Fruit fly (Drosophila melanogaster) whole organism, prepupa: ENCODE results near the gene CG10445.

Experiments used
- Blimp-1 ChIP-seq: fragments of 200-800 bp; sonication (Bioruptor generic); optimal IDR thresholded peaks from 3 replicates; lab custom pipeline; 2017; ENCODE audit warnings: missing biosample characterization, missing genetic modification characterization, mild to moderate bottlenecking, moderate library complexity, missing genetic modification reagents
- CG10631 ChIP-seq: fragments of 200-800 bp; sonication (Bioruptor generic); optimal IDR thresholded peaks from 2 replicates; lab custom pipeline; 2016; ENCODE audit warnings: missing biosample characterization, missing genetic modification characterization
- CG11294 ChIP-seq: fragments of 200-800 bp; sonication (Bioruptor generic); IDR thresholded peaks from 2 replicates; pipeline ENCODE4 v1.3.6; 2022; ENCODE audit warnings: missing biosample characterization, missing genetic modification characterization
- CG11902 ChIP-seq: fragments of 200-800 bp; sonication (Bioruptor generic); optimal IDR thresholded peaks from 3 replicates; lab custom pipeline; 2016; ENCODE audit warnings: missing biosample characterization, missing genetic modification characterization
- CG15336 ChIP-seq: fragments of 200-800 bp; sonication (Bioruptor generic); IDR thresholded peaks from 2 replicates; pipeline ENCODE4 v1.3.6; 2022; ENCODE audit warnings: missing biosample characterization, missing genetic modification characterization
- CG16779 ChIP-seq: fragments of 200-800 bp; sonication (Bioruptor generic); optimal IDR thresholded peaks from 3 replicates; lab custom pipeline; 2017; ENCODE audit warnings: missing biosample characterization, mild to moderate bottlenecking, missing genetic modification characterization
- CG31627 ChIP-seq: fragments of 200-800 bp; sonication (Bioruptor generic); optimal IDR thresholded peaks from 3 replicates; lab custom pipeline; 2016; ENCODE audit warnings: missing biosample characterization, missing genetic modification characterization
- CG34406 ChIP-seq: fragments of 200-800 bp; sonication (Bioruptor generic); optimal IDR thresholded peaks from 3 replicates; lab custom pipeline; 2016; ENCODE audit warnings: missing biosample characterization, missing genetic modification characterization
- CG3919 ChIP-seq: fragments of 200-800 bp; sonication (Bioruptor generic); optimal IDR thresholded peaks from 3 replicates; lab custom pipeline; 2016; ENCODE audit warnings: missing biosample characterization, missing genetic modification characterization
- CG6163 ChIP-seq: fragments of 200-800 bp; sonication (Bioruptor generic); IDR thresholded peaks from 3 replicates; pipeline ENCODE4 v1.3.6; 2022; ENCODE audit warnings: missing biosample characterization, missing genetic modification characterization
- CG6792 ChIP-seq: fragments of 200-800 bp; sonication (Bioruptor generic); optimal IDR thresholded peaks from 3 replicates; lab custom pipeline; 2016; ENCODE audit warnings: missing biosample characterization, missing genetic modification characterization
- CG6854 ChIP-seq: fragments of 200-800 bp; sonication (Bioruptor generic); optimal IDR thresholded peaks from 2 replicates; lab custom pipeline; 2017; ENCODE audit warnings: missing biosample characterization, mild to moderate bottlenecking, missing genetic modification characterization
- CG8119 ChIP-seq: fragments of 200-800 bp; sonication (Bioruptor generic); IDR thresholded peaks from 3 replicates; pipeline ENCODE4 v1.3.6; 2022; ENCODE audit warnings: missing biosample characterization, missing genetic modification characterization
- CG8632 ChIP-seq: fragments of 200-800 bp; sonication (Bioruptor generic); optimal IDR thresholded peaks from 3 replicates; lab custom pipeline; 2016; ENCODE audit warnings: missing biosample characterization, missing genetic modification characterization
- Eip75B ChIP-seq: fragments of 200-800 bp; sonication (Bioruptor generic); optimal IDR thresholded peaks from 3 replicates; lab custom pipeline; 2016; ENCODE audit warnings: missing biosample characterization, missing genetic modification characterization
- Eip78C ChIP-seq: fragments of 200-800 bp; sonication (Bioruptor generic); peaks from one replicate; lab custom pipeline; 2016; ENCODE audit warnings: missing biosample characterization, missing genetic modification characterization
- Eip93F ChIP-seq: fragments of 200-800 bp; sonication (Bioruptor generic); optimal IDR thresholded peaks from 2 replicates; lab custom pipeline; 2016; ENCODE audit warnings: missing biosample characterization, mild to moderate bottlenecking, missing genetic modification characterization
- Gug ChIP-seq: fragments of 200-800 bp; sonication (Bioruptor generic); IDR thresholded peaks from 2 replicates; pipeline ENCODE4 v1.3.6; 2022; ENCODE audit warnings: missing biosample characterization, missing genetic modification characterization
- Hr38 ChIP-seq: sonication (Bioruptor generic); optimal IDR thresholded peaks from 2 replicates; lab custom pipeline; 2016; ENCODE audit warnings: missing biosample characterization, missing genetic modification characterization
- Hr39 ChIP-seq: fragments of 200-800 bp; sonication (Bioruptor generic); optimal IDR thresholded peaks from 2 replicates; lab custom pipeline; 2016; ENCODE audit warnings: missing biosample characterization, missing genetic modification characterization
- Hr4 ChIP-seq: fragments of 200-800 bp; sonication (Bioruptor generic); optimal IDR thresholded peaks from 3 replicates; lab custom pipeline; 2016; ENCODE audit warnings: missing biosample characterization, missing genetic modification characterization
- Lpt ChIP-seq: fragments of 200-800 bp; sonication (Bioruptor generic); optimal IDR thresholded peaks from 3 replicates; lab custom pipeline; 2016; ENCODE audit warnings: missing biosample characterization, missing genetic modification characterization
- OdsH ChIP-seq: fragments of 200-800 bp; sonication (Bioruptor generic); optimal IDR thresholded peaks from 3 replicates; lab custom pipeline; 2016; ENCODE audit warnings: missing biosample characterization, missing genetic modification characterization
- Smox ChIP-seq: fragments of 200-800 bp; sonication (Bioruptor generic); optimal IDR thresholded peaks from 3 replicates; lab custom pipeline; 2016; ENCODE audit warnings: missing biosample characterization, missing genetic modification characterization
- Sox102F ChIP-seq: fragments of 200-800 bp; sonication (Bioruptor generic); optimal IDR thresholded peaks from 2 replicates; lab custom pipeline; 2016; ENCODE audit warnings: missing biosample characterization, mild to moderate bottlenecking, missing genetic modification characterization
- Sox14 ChIP-seq: fragments of 200-800 bp; sonication (Bioruptor generic); optimal IDR thresholded peaks from 3 replicates; lab custom pipeline; 2016; ENCODE audit warnings: missing biosample characterization, missing genetic modification characterization
- acj6 ChIP-seq: fragments of 200-800 bp; sonication (Bioruptor generic); optimal IDR thresholded peaks from 3 replicates; lab custom pipeline; 2016; ENCODE audit warnings: missing biosample characterization, missing genetic modification characterization
- cyc ChIP-seq: fragments of 200-800 bp; sonication (Bioruptor generic); optimal IDR thresholded peaks from 3 replicates; lab custom pipeline; 2016; ENCODE audit warnings: missing biosample characterization, missing genetic modification characterization
- dsx ChIP-seq: fragments of 200-800 bp; optimal IDR thresholded peaks from 3 replicates; lab custom pipeline; 2019; ENCODE audit warnings: missing biosample characterization, mild to moderate bottlenecking, missing genetic modification characterization, moderate library complexity; ENCODE audit not compliant: poor library complexity, severe bottlenecking
- fd59A ChIP-seq: fragments of 200-800 bp; sonication (Bioruptor generic); optimal IDR thresholded peaks from 2 replicates; lab custom pipeline; 2017; ENCODE audit warnings: missing biosample characterization, mild to moderate bottlenecking, missing genetic modification characterization, missing genetic modification reagents
- lz ChIP-seq: fragments of 200-800 bp; sonication (Bioruptor generic); optimal IDR thresholded peaks from 3 replicates; lab custom pipeline; 2016; ENCODE audit warnings: missing biosample characterization, missing genetic modification characterization
- net ChIP-seq: fragments of 200-800 bp; sonication (Bioruptor generic); optimal IDR thresholded peaks from 3 replicates; lab custom pipeline; 2016; ENCODE audit warnings: missing biosample characterization, missing genetic modification characterization
- pdm3 ChIP-seq: fragments of 200-800 bp; sonication (Bioruptor generic); optimal IDR thresholded peaks from 3 replicates; lab custom pipeline; 2016; ENCODE audit warnings: missing biosample characterization, missing genetic modification characterization
- salr ChIP-seq, 2 experiments: fragments of 200-800 bp; sonication (Bioruptor generic); optimal IDR thresholded peaks; 3 replicates each; lab custom pipeline; 2016 to 2018; ENCODE audit warnings: missing biosample characterization in 2 of 2, missing genetic modification characterization in 2 of 2, mild to moderate bottlenecking in 1 of 2
- ss ChIP-seq, 2 experiments: fragments of 200-800 bp; sonication (Bioruptor generic); optimal IDR thresholded peaks; 2 replicates in 1 of 2; 3 replicates in 1 of 2; lab custom pipeline; 2017 to 2018; ENCODE audit warnings: mild to moderate bottlenecking in 2 of 2, missing biosample characterization in 2 of 2, missing genetic modification characterization in 2 of 2, moderate library complexity in 1 of 2
- svp ChIP-seq: fragments of 200-800 bp; sonication (Bioruptor generic); peaks from one replicate; lab custom pipeline; 2016; ENCODE audit warnings: missing biosample characterization, missing genetic modification characterization
- topi ChIP-seq: fragments of 200-800 bp; sonication (Bioruptor generic); optimal IDR thresholded peaks from 3 replicates; lab custom pipeline; 2016; ENCODE audit warnings: missing biosample characterization, missing genetic modification characterization

Gene CG10445

dm6 chr3R:7962778-7963494 lies 42.8 kb upstream of the CG10445 start (continued):
- TF ChIP-seq CG6163 (GFP tag; lab: Robert Waterston, UW) (peak; percentile 60), Sox102F (GFP tag; lab: Kevin White, UChicago) (peak; percentile 28), Eip75B (peak; percentile 55), CG15336 (GFP tag; lab: Robert Waterston, UW) (peak; percentile 44; the same call in 1 of the 2 replicates), CG11294 (0 out of 2 replicates have a peak, but pooled peaks have one; percentile 7), Smox (GFP tag; lab: Kevin White, UChicago) (peak; percentile 52), CG6854 (no peak), fd59A (GFP tag; lab: Kevin White, UChicago) (peak; percentile 72), Hr4 (peak; percentile 64), salr (GFP tag; optimal IDR thresholded peaks at IDR 0.05; lab: Kevin White, UChicago) (peak in 1 of 2 experiments; percentile 90), net (GFP tag; lab: Kevin White, UChicago) (peak; percentile 72), dsx (GFP tag; lab: Kevin White, UChicago) (peak; percentile 81), Blimp-1 (GFP tag; lab: Kevin White, UChicago) (peak; percentile 54), svp (GFP tag; lab: Kevin White, UChicago) (peak; percentile 79), Lpt (GFP tag; lab: Kevin White, UChicago) (peak; percentile 41)
- TF ChIP-seq, all 60 proteins: peak for 53

dm6 chr3R:7961348-7961747 lies 41.2 kb upstream of the CG10445 start:
- peak; percentile 84 for TF ChIP-seq dsx (GFP tag; lab: Kevin White, UChicago)
- TF ChIP-seq CG16779 (tag; lab: Kevin White, UChicago), result no peak
- TF ChIP-seq, all 60 proteins: peak for 1

- TF ChIP-seq Lpt (GFP tag; lab: Kevin White, UChicago), result peak; percentile 1
- TF ChIP-seq Eip78C (GFP tag; lab: Kevin White, UChicago), result peak; percentile 25
- TF ChIP-seq CG6792 (GFP tag; lab: Kevin White, UChicago), result no peak
- peak; percentile 100 for TF ChIP-seq dsx (GFP tag; lab: Kevin White, UChicago)
Measured at dm6 chr3R:7957008-7957407, 36.9 kb upstream of the CG10445 start.

- TF ChIP-seq Smox (GFP tag; lab: Kevin White, UChicago) (no peak), ss (GFP tag; optimal IDR thresholded peaks at IDR 0.05; lab: Kevin White, UChicago) (peak in 1 of 2 experiments; percentile 83), CG10631 (GFP tag; lab: Kevin White, UChicago) (no peak), CG6854 (peak; percentile 11), Eip93F (GFP tag; lab: Kevin White, UChicago) (no peak), Hr38 (GFP tag; lab: Kevin White, UChicago) (no peak), Blimp-1 (GFP tag; lab: Kevin White, UChicago) (no peak), dsx (GFP tag; lab: Kevin White, UChicago) (peak; percentile 94), Sox102F (GFP tag; lab: Kevin White, UChicago) (peak; percentile 7), cyc (GFP tag; lab: Kevin White, UChicago) (no peak), CG15336 (GFP tag; lab: Robert Waterston, UW) (no peak)
Measured at dm6 chr3R:7954477-7954876, 34.4 kb upstream of the CG10445 start.

dm6 chr3R:7953041-7953788 lies 33.1 kb upstream of the CG10445 start:
- TF ChIP-seq svp (GFP tag; lab: Kevin White, UChicago) (peak; percentile 49), CG6163 (GFP tag; lab: Robert Waterston, UW) (0 out of 3 replicates have a peak, but pooled peaks have one; percentile 25), CG3919 (GFP tag; lab: Kevin White, UChicago) (peak; percentile 20), CG8632 (peak; percentile 20), pdm3 (peak; percentile 1), CG6792 (GFP tag; lab: Kevin White, UChicago) (no peak), OdsH (peak; percentile 6), CG10631 (GFP tag; lab: Kevin White, UChicago) (peak; percentile 26), cyc (GFP tag; lab: Kevin White, UChicago) (no peak), CG8119 (GFP tag; lab: Robert Waterston, UW) (0 out of 3 replicates have a peak, but pooled peaks have one; percentile 26), CG11902 (GFP tag; lab: Kevin White, UChicago) (no peak), Hr39 (GFP tag; lab: Kevin White, UChicago) (no peak), net (GFP tag; lab: Kevin White, UChicago) (peak; percentile 5), Gug (GFP tag; lab: Robert Waterston, UW) (no peak), Eip93F (GFP tag; lab: Kevin White, UChicago) (no peak), topi (GFP tag; lab: Kevin White, UChicago) (no peak), acj6 (GFP tag; lab: Kevin White, UChicago) (peak; percentile 24), lz (GFP tag; lab: Kevin White, UChicago) (no peak), CG34406 (GFP tag; lab: Kevin White, UChicago) (peak; percentile 15), CG31627 (GFP tag; lab: Kevin White, UChicago) (no peak), Sox14 (no peak), Smox (GFP tag; lab: Kevin White, UChicago) (no peak), ss (GFP tag; optimal IDR thresholded peaks at IDR 0.05; lab: Kevin White, UChicago) (peak in 1 of 2 experiments; percentile 38), Eip75B (peak; percentile 19), CG15336 (GFP tag; lab: Robert Waterston, UW) (peak; percentile 41; the same call in 1 of the 2 replicates)
